Fruit fly (Drosophila melanogaster) whole organism: ENCODE results near the gene exex.

Experiments used
- CG8478 ChIP-seq: fragments of >200 bp; optimal IDR thresholded peaks from 2 replicates; lab custom pipeline; 2018; ENCODE audit warnings: inconsistent platforms
- Dll ChIP-seq: fragments of >200 bp; optimal IDR thresholded peaks from 2 replicates; lab custom pipeline; 2017
- EcR ChIP-seq, 2 experiments: fragments of >200 bp; optimal IDR thresholded peaks; 2 replicates each; lab custom pipeline; 2017; ENCODE audit warnings: missing biosample characterization in 2 of 2, missing genetic modification characterization in 2 of 2, missing genetic modification reagents in 2 of 2
- pan ChIP-seq: fragments of >200 bp; optimal IDR thresholded peaks from 2 replicates; lab custom pipeline; 2017
- psq ChIP-seq: fragments of >200 bp; optimal IDR thresholded peaks from 2 replicates; lab custom pipeline; 2017
- usp ChIP-seq: fragments of >200 bp; optimal IDR thresholded peaks from 2 replicates; lab custom pipeline; 2017; ENCODE audit warnings: missing biosample characterization, missing genetic modification characterization, mixed read lengths

exex gene

dm6 chr3L:7967203-7967602 is 19.2 kb downstream of the exex start:
- TF ChIP-seq Dll (lab: Kevin White, UChicago) (no peak), usp (GFP tag; lab: Kevin White, UChicago) (no peak), CG8478 (no peak), EcR (GFP tag; optimal IDR thresholded peaks at IDR 0.05; lab: Kevin White, UChicago) (no peak), psq (no peak), pan (lab: Kevin White, UChicago) (no peak)

- no peak for TF ChIP-seq EcR (GFP tag; optimal IDR thresholded peaks at IDR 0.05; lab: Kevin White, UChicago)
- TF ChIP-seq psq = no peak
- TF ChIP-seq Dll (lab: Kevin White, UChicago) = no peak
- TF ChIP-seq pan (lab: Kevin White, UChicago) = no peak
- no peak for TF ChIP-seq CG8478
- TF ChIP-seq usp (GFP tag; lab: Kevin White, UChicago) = no peak
Measured at dm6 chr3L:7968422-7969030, 20.5 kb downstream of the exex start.

- no peak for TF ChIP-seq EcR (GFP tag; optimal IDR thresholded peaks at IDR 0.05; lab: Kevin White, UChicago)
- TF ChIP-seq CG8478 = no peak
- TF ChIP-seq pan (lab: Kevin White, UChicago) = no peak
- TF ChIP-seq psq = no peak
- TF ChIP-seq usp (GFP tag; lab: Kevin White, UChicago) = no peak
- no peak for TF ChIP-seq Dll (lab: Kevin White, UChicago)
Measured at dm6 chr3L:7970442-7970841, 22.5 kb downstream of the exex start, which contains the start of gene RNaseX25. RNaseX25 (plus strand) TSS chr3L:7970588.

- no peak for TF ChIP-seq psq
Measured at dm6 chr3L:7974671-7975281, 26.8 kb downstream of the exex start, which contains the start of gene CG8042. CG8042 (minus strand) TSS chr3L:7974991.

- TF ChIP-seq EcR (GFP tag; optimal IDR thresholded peaks at IDR 0.05; lab: Kevin White, UChicago) (no peak), usp (GFP tag; lab: Kevin White, UChicago) (no peak), psq (no peak), Dll (lab: Kevin White, UChicago) (no peak), CG8478 (no peak), pan (lab: Kevin White, UChicago) (no peak)
Measured at dm6 chr3L:7976081-7976483, 28.1 kb downstream of the exex start, which contains the start of the genes HP4 and CG8209. HP4 (minus strand) TSS chr3L:7976154. CG8209 (plus strand) TSS chr3L:7976406.

dm6 chr3L:7978550-7978776 is 30.5 kb downstream of the exex start, which contains the start of gene Pop4:
Pop4 (minus strand) TSS chr3L:7978650.
- TF ChIP-seq pan (lab: Kevin White, UChicago) (no peak), Dll (lab: Kevin White, UChicago) (no peak), CG8478 (no peak), EcR (GFP tag; optimal IDR thresholded peaks at IDR 0.05; lab: Kevin White, UChicago) (no peak), usp (GFP tag; lab: Kevin White, UChicago) (no peak)

dm6 chr3L:7978777-7979649 is 31.0 kb downstream of the exex start, which contains the start of gene nmo:
nmo (plus strand) TSS chr3L:7979046.
- TF ChIP-seq usp (GFP tag; lab: Kevin White, UChicago) (no peak), pan (lab: Kevin White, UChicago) (no peak), Dll (lab: Kevin White, UChicago) (no peak)

dm6 chr3L:7981228-7981854 is 33.4 kb downstream of the exex start:
- TF ChIP-seq Dll (lab: Kevin White, UChicago) (no peak), CG8478 (no peak), pan (lab: Kevin White, UChicago) (no peak), usp (GFP tag; lab: Kevin White, UChicago) (no peak), EcR (GFP tag; optimal IDR thresholded peaks at IDR 0.05; lab: Kevin White, UChicago) (no peak), psq (no peak)

dm6 chr3L:7981956-7982355 is 34.0 kb downstream of the exex start:
- TF ChIP-seq CG8478 (no peak), psq (no peak), usp (GFP tag; lab: Kevin White, UChicago) (no peak), EcR (GFP tag; optimal IDR thresholded peaks at IDR 0.05; lab: Kevin White, UChicago) (no peak), pan (lab: Kevin White, UChicago) (no peak), Dll (lab: Kevin White, UChicago) (no peak)

dm6 chr3L:7983602-7984223 is 35.7 kb downstream of the exex start:
- TF ChIP-seq EcR (GFP tag; optimal IDR thresholded peaks at IDR 0.05; lab: Kevin White, UChicago) (no peak), usp (GFP tag; lab: Kevin White, UChicago) (no peak), pan (lab: Kevin White, UChicago) (no peak), psq (no peak), CG8478 (no peak), Dll (lab: Kevin White, UChicago) (no peak)

dm6 chr3L:7984623-7985237 is 36.7 kb downstream of the exex start:
- TF ChIP-seq pan (lab: Kevin White, UChicago) (no peak), EcR (GFP tag; optimal IDR thresholded peaks at IDR 0.05; lab: Kevin White, UChicago) (no peak), usp (GFP tag; lab: Kevin White, UChicago) (no peak), psq (no peak), Dll (lab: Kevin White, UChicago) (no peak), CG8478 (no peak)
